Fruit fly (Drosophila melanogaster) whole organism, wandering third instar larva: ENCODE results near the gene CG10274.

ENCODE experiments used
- Dif ChIP-seq: fragments of 200-275, 200-300 bp; sonication (Bioruptor generic); optimal IDR thresholded peaks from 2 replicates; lab custom pipeline; 2018; ENCODE audit warnings: missing biosample characterization, missing genetic modification characterization; ENCODE audit not compliant: partially characterized antibody
- Myc ChIP-seq: fragments of >200 bp; optimal IDR thresholded peaks from 2 replicates; lab custom pipeline; 2017
- ey ChIP-seq: fragments of 200-800 bp; sonication (Bioruptor generic); optimal IDR thresholded peaks from 2 replicates; lab custom pipeline; 2016; ENCODE audit warnings: missing biosample characterization, missing genetic modification characterization
- pan ChIP-seq: fragments of >200 bp; optimal IDR thresholded peaks from 2 replicates; lab custom pipeline; 2017
- tai ChIP-seq: sonication (Bioruptor generic); optimal IDR thresholded peaks from 2 replicates; lab custom pipeline; 2016; ENCODE audit warnings: missing biosample characterization, missing genetic modification characterization

- TF ChIP-seq Myc (lab: Kevin White, UChicago) (no peak), pan (lab: Kevin White, UChicago) (no peak), ey (GFP tag; lab: Kevin White, UChicago) (no peak), tai (GFP tag; lab: Kevin White, UChicago) (no peak), Dif (GFP tag; lab: Kevin White, UChicago) (no peak)
These were observed 46.5 kb downstream of the CG10274 start, which contains the start of gene Lcp65Ag1 for dm6 chr3L:6135174-6135573.
